Worm (Caenorhabditis elegans) whole organism, late embryonic: ENCODE measurements around the gene srh-272.

Experiments
- dve-1 ChIP-seq: sonication (generic microtip); optimal IDR thresholded peaks from 2 replicates; lab custom pipeline; 2017; ENCODE audit warnings: antibody characterized with exemption, mild to moderate bottlenecking, missing genetic modification characterization, missing compliant biosample characterization
- mec-3 ChIP-seq: sonication (generic microtip); optimal IDR thresholded peaks from 2 replicates; lab custom pipeline; 2016; ENCODE audit warnings: borderline replicate concordance, missing genetic modification characterization, missing compliant biosample characterization
- nhr-11 ChIP-seq: fragments of 150-350 bp; optimal IDR thresholded peaks from 2 replicates; lab custom pipeline; 2014; ENCODE audit warnings: missing biosample characterization, missing genetic modification characterization

DNA sequence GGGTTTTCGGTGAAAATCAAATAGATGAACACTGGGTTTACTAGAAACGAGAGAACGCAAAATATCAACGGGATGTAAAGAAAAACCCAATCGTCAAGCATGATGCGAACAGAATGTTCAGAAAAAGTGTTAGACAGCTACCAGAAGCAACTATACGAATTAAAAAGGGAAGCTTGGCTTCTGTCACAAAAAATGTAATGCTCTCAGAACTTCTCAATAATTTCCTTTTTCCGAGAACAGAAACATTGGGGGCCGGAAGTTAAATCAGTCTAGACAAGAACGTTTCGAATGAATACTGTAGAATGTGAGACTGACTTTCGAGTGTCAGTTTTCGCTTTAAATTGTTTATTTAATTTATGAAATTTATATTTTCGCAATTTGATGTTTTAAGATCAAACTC lies 3.4 kb upstream of the srh-272 start, which contains the start of gene srj-54:
- no peak for TF ChIP-seq mec-3 (tag; lab: Kevin White, UChicago)
- TF ChIP-seq dve-1 (tag; lab: Kevin White, UChicago): no peak
- no peak for TF ChIP-seq nhr-11
